Worm (Caenorhabditis elegans) whole organism, L4 larva: Measurements from ENCODE around the gene F07G6.8.

Experiments
- D1046.2 ChIP-seq: fragments of 200-800 bp; sonication (Bioruptor generic); IDR thresholded peaks from 2 replicates; pipeline ENCODE4 v1.3.6; 2022; ENCODE audit warnings: missing genetic modification characterization, missing compliant biosample characterization
- F26F4.8 ChIP-seq: fragments of 200-800 bp; sonication (Bioruptor generic); conservative IDR thresholded peaks from 2 replicates; pipeline ENCODE4 v1.3.6; 2022; ENCODE audit warnings: missing genetic modification characterization, missing compliant biosample characterization
- F49E8.2 ChIP-seq: sonication (generic microtip); optimal IDR thresholded peaks from 2 replicates; lab custom pipeline; 2016; ENCODE audit warnings: missing compliant biosample characterization, mild to moderate bottlenecking, missing genetic modification characterization, borderline replicate concordance
- Y48G9A.11 ChIP-seq: fragments of 200-800 bp; sonication (Bioruptor generic); IDR thresholded peaks from 2 replicates; pipeline ENCODE4 v1.3.6; 2022; ENCODE audit warnings: missing genetic modification reagents, missing genetic modification characterization, missing compliant biosample characterization
- ZK337.2 ChIP-seq: fragments of 200-800 bp; sonication (Bioruptor generic); IDR thresholded peaks from 2 replicates; pipeline ENCODE4 v1.3.6; 2022; ENCODE audit warnings: missing genetic modification reagents, missing genetic modification characterization, missing compliant biosample characterization
- aha-1 ChIP-seq: fragments of 150-350 bp; peaks from one replicate; lab custom pipeline; 2014; ENCODE audit warnings: missing biosample characterization, missing genetic modification characterization
- aly-2 ChIP-seq: sonication (generic microtip); optimal IDR thresholded peaks from 2 replicates; lab custom pipeline; 2018; ENCODE audit warnings: missing biosample characterization, missing genetic modification characterization
- daf-12 ChIP-seq: fragments of 150-350 bp; optimal IDR thresholded peaks from 2 replicates; lab custom pipeline; 2014; ENCODE audit warnings: missing biosample characterization, missing genetic modification reagents, missing genetic modification characterization
- daf-16 ChIP-seq, 3 experiments: sonication (generic microtip); optimal IDR thresholded peaks; 2 replicates each; lab custom pipeline; 2016 to 2017; ENCODE audit warnings: missing genetic modification characterization in 3 of 3, missing genetic modification reagents in 3 of 3, mild to moderate bottlenecking in 2 of 3, missing compliant biosample characterization in 2 of 3, missing biosample characterization in 1 of 3, moderate library complexity in 1 of 3
- daf-19 ChIP-seq: fragments of 200-800 bp; sonication (Bioruptor generic); conservative IDR thresholded peaks from 2 replicates; pipeline ENCODE4 v1.3.6; 2022; ENCODE audit warnings: missing genetic modification characterization, missing compliant biosample characterization
- hmg-1.1 ChIP-seq: fragments of 200-800 bp; sonication (Bioruptor generic); IDR thresholded peaks from 2 replicates; pipeline ENCODE4 v1.3.6; 2022; ENCODE audit warnings: missing genetic modification reagents, missing genetic modification characterization, missing compliant biosample characterization
- lim-7 ChIP-seq: fragments of 200-800 bp; sonication (Bioruptor generic); IDR thresholded peaks from 2 replicates; pipeline ENCODE4 v1.3.6; 2022; ENCODE audit warnings: missing genetic modification characterization, missing compliant biosample characterization
- lin-1 ChIP-seq: fragments of 200-800 bp; sonication (Bioruptor generic); IDR thresholded peaks from 2 replicates; pipeline ENCODE4 v1.3.6; 2022; ENCODE audit warnings: missing genetic modification reagents, missing genetic modification characterization, missing compliant biosample characterization
- lin-13 ChIP-seq: fragments of 150-350 bp; optimal IDR thresholded peaks from 2 replicates; lab custom pipeline; 2014; ENCODE audit warnings: missing biosample characterization, missing genetic modification reagents, missing genetic modification characterization
- lin-38 ChIP-seq: fragments of 200-800 bp; sonication (Bioruptor generic); IDR thresholded peaks from 2 replicates; pipeline ENCODE4 v1.3.6; 2022; ENCODE audit warnings: missing genetic modification reagents, missing genetic modification characterization, missing compliant biosample characterization
- lir-3 ChIP-seq: sonication (generic microtip); optimal IDR thresholded peaks from 2 replicates; lab custom pipeline; 2016; ENCODE audit warnings: mild to moderate bottlenecking, missing genetic modification characterization, missing compliant biosample characterization
- lsy-2 ChIP-seq, 2 experiments: fragments of 150-350 bp in 1 of 2; sonication (generic microtip) in 1 of 2; optimal IDR thresholded peaks; 2 replicates each; lab custom pipeline; 2014 to 2017; ENCODE audit warnings: missing biosample characterization in 2 of 2, missing genetic modification characterization in 2 of 2
- mdl-1 ChIP-seq, 2 experiments: fragments of 150-350 bp in 1 of 2; sonication (generic microtip) in 1 of 2; optimal IDR thresholded peaks; 2 replicates each; lab custom pipeline; 2014 to 2017; ENCODE audit warnings: missing biosample characterization in 2 of 2, missing genetic modification characterization in 2 of 2
- mep-1 ChIP-seq: fragments of 150-350 bp; sonication (generic microtip); optimal IDR thresholded peaks from 3 replicates; lab custom pipeline; 2014; ENCODE audit warnings: missing biosample characterization, missing genetic modification characterization
- nhr-25 ChIP-seq: sonication (generic microtip); optimal IDR thresholded peaks from 2 replicates; lab custom pipeline; 2017; ENCODE audit warnings: missing genetic modification characterization, mild to moderate bottlenecking, missing compliant biosample characterization, antibody characterized with exemption, moderate library complexity, borderline replicate concordance; ENCODE audit not compliant: insufficient read depth
- nhr-48 ChIP-seq: sonication (generic microtip); optimal IDR thresholded peaks from 2 replicates; lab custom pipeline; 2016; ENCODE audit warnings: mild to moderate bottlenecking, missing genetic modification characterization, missing compliant biosample characterization
- pha-4 ChIP-seq, 2 experiments: fragments of 150-350 bp in 1 of 2; fragments of 200-800 bp in 1 of 2; sonication (Bioruptor generic) in 1 of 2; IDR thresholded peaks in 1 of 2; optimal IDR thresholded peaks in 1 of 2; 2 replicates each; pipeline versions ENCODE4 v1.3.6 to Lab custom; 2014 to 2022; ENCODE audit warnings: missing genetic modification characterization in 2 of 2, missing genetic modification reagents in 2 of 2, missing biosample characterization in 1 of 2, missing compliant biosample characterization in 1 of 2
- php-3 ChIP-seq: fragments of 200-800 bp; sonication (Bioruptor generic); IDR thresholded peaks from 2 replicates; pipeline ENCODE4 v1.3.6; 2022; ENCODE audit warnings: missing genetic modification reagents, missing genetic modification characterization, missing compliant biosample characterization
- pqm-1 ChIP-seq: sonication (generic microtip); optimal IDR thresholded peaks from 2 replicates; lab custom pipeline; 2017; ENCODE audit warnings: missing biosample characterization, missing genetic modification characterization
- rbr-2 ChIP-seq: sonication (generic microtip); optimal IDR thresholded peaks from 2 replicates; lab custom pipeline; 2016; ENCODE audit warnings: missing genotype, missing genetic modification characterization, missing compliant biosample characterization
- set-16 ChIP-seq: fragments of 200-800 bp; sonication (Bioruptor generic); IDR thresholded peaks from 2 replicates; pipeline ENCODE4 v1.3.6; 2022; ENCODE audit warnings: missing genetic modification reagents, missing genetic modification characterization, missing compliant biosample characterization
- spr-1 ChIP-seq: sonication (generic microtip); optimal IDR thresholded peaks from 2 replicates; lab custom pipeline; 2016; ENCODE audit warnings: mild to moderate bottlenecking, missing genetic modification characterization, missing compliant biosample characterization
- spr-3 ChIP-seq: fragments of 200-800 bp; sonication (Bioruptor generic); optimal IDR thresholded peaks from 2 replicates; lab custom pipeline; 2018; ENCODE audit warnings: mild to moderate bottlenecking, missing genetic modification characterization, missing compliant biosample characterization
- unc-130 ChIP-seq: sonication (generic microtip); optimal IDR thresholded peaks from 2 replicates; lab custom pipeline; 2016; ENCODE audit warnings: missing genetic modification reagents, missing genetic modification characterization, missing compliant biosample characterization
- unc-39 ChIP-seq: sonication (generic microtip); optimal IDR thresholded peaks from 2 replicates; lab custom pipeline; 2017; ENCODE audit warnings: missing biosample characterization, missing genetic modification characterization
- unc-62 ChIP-seq, 3 experiments: fragments of 150-350 bp in 1 of 3; sonication (generic microtip); optimal IDR thresholded peaks in 2 of 3; peaks in 1 of 3; 1 replicate in 1 of 3; 2 replicates in 2 of 3; lab custom pipeline; 2014 to 2017; ENCODE audit warnings: missing biosample characterization in 3 of 3, missing genetic modification characterization in 3 of 3, missing genetic modification reagents in 3 of 3, missing genotype in 1 of 3

F07G6.8 gene

DNA sequence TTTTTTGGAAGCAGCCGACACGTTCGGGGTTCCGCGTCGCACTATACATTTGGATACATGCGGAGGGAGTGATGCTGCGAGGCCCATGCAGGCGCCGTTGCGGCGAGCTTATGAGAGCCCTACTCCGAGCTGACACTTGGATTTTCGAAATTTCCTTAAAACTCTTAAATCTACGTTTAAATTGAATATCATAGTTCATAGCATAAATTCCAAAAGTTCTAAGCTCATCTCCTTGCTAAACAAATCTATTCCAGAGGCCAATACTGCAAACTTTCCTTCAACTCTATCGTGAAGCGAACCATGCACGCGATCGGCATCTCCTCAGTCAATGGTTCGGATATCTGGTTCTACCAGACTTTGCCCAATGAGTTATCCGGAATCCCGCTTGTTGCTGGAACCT is 9.3 kb upstream of the F07G6.8 start, which contains the start of gene dgn-3:
Gene dgn-3 (plus strand): TSS at position 301 of the 400 bp plus-strand sequence.
- peak; percentile 44; the same call in 1 of the 2 replicates for TF ChIP-seq set-16 (GFP tag; lab: Robert Waterston, UW)
- no peak for TF ChIP-seq hmg-1.1 (GFP tag; lab: Robert Waterston, UW)
- no peak for TF ChIP-seq mep-1 (tag; lab: Kevin White, UChicago)
- TF ChIP-seq pha-4 (GFP tag; IDR thresholded peaks at IDR 0.05; lab: Robert Waterston, UW) = no peak
- no peak for TF ChIP-seq pha-4 (tag; optimal IDR thresholded peaks at IDR 0.05; lab: Kevin White, UChicago)
- no peak for TF ChIP-seq unc-130 (GFP tag; lab: Kevin White, UChicago)

DNA sequence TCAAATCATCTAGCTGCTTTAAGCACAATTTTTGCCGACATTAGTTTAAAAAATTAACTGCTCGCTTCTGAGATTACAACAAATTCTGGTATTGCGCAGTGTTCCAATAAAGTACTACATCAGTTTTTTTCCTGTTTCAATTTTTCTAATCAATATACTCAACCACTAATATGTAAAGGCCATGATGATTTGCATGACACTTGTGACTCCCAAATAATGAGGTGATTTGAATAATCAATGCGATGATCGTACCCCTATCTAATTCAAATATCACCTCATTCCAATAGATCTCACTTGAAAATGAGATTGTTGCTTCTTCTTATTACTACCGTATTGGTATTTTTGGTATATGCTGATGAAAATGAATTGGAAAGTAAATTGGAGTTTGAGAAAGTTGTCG is 6.8 kb upstream of the F07G6.8 start, which contains the start of gene F07G6.2:
Gene F07G6.2 (plus strand): TSS at position 301 of the 400 bp plus-strand sequence.
- TF ChIP-seq nhr-48 (tag; lab: Kevin White, UChicago) = no peak
- TF ChIP-seq F26F4.8 (GFP tag; lab: Robert Waterston, UW) = no peak
- no peak for TF ChIP-seq F49E8.2 (tag; lab: Kevin White, UChicago)
- no peak for TF ChIP-seq aly-2 (tag; lab: Kevin White, UChicago)
- TF ChIP-seq nhr-25 = no peak
- TF ChIP-seq daf-12 (tag; lab: Kevin White, UChicago) = no peak
- TF ChIP-seq, all 104 proteins: peak for 0

DNA sequence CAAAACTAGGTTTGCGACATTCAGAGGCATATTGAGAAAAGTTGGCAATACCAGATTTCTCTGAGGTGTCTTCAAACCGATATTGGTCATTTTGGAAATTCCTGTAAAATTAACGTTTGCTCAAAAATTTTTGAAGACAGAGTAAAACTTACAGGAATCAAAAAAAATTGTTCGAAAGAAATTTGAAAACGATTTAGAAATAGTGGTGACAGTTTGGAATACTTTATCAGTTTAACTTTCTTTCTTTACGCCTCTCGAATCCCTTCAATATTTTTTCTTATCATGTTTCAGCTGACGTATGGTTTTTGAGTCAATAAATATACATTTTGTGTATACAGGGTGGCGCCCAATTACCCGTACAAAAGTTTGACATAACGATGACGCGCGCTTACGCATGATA is 1.8 kb downstream of the F07G6.8 start, which contains the start of gene fbxa-53:
Gene fbxa-53 (minus strand): TSS at position 101 of the 400 bp plus-strand sequence.
- no peak for TF ChIP-seq rbr-2
- peak; percentile 17 for TF ChIP-seq pqm-1 (tag; lab: Kevin White, UChicago)
- no peak for TF ChIP-seq daf-16 (GFP tag; optimal IDR thresholded peaks at IDR 0.05; lab: Kevin White, UChicago)
- TF ChIP-seq daf-16 (tag; optimal IDR thresholded peaks at IDR 0.05; lab: Kevin White, UChicago) = peak; percentile 25

DNA sequence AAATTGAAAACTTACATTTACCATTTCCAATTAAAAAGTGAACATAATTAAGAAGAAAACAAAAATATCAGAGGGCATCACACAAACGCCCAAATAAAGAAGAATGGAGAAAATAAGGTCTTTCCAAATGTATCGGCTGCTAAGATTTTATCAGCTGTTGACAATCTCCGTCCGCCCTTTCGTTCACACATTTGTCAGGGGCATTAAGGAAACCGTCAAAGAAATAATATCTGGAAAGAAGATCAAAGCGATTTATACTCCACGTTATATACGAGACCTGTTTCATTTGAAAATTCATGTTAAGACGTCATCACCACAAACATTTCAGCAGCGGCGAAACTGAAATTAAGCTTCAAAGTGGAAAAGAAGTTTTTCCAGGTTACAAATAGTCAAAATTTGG is 7.7 kb downstream of the F07G6.8 start, which contains the start of gene fbxa-52:
Gene fbxa-52 (minus strand): TSS at position 101 of the 400 bp plus-strand sequence.
- TF ChIP-seq lin-13 (GFP tag; lab: Kevin White, UChicago) = no peak
- no peak for TF ChIP-seq unc-39 (tag; lab: Kevin White, UChicago)
- TF ChIP-seq unc-62 (GFP tag; optimal IDR thresholded peaks at IDR 0.05 in 1 of 2; lab: Kevin White, UChicago) = peak in 1 of 2 experiments; percentile 28
- TF ChIP-seq unc-62 (tag; optimal IDR thresholded peaks at IDR 0.05; lab: Kevin White, UChicago) = no peak
- TF ChIP-seq daf-19 (GFP tag; lab: Robert Waterston, UW) = no peak
- no peak for TF ChIP-seq spr-1 (tag; lab: Kevin White, UChicago)
- TF ChIP-seq lin-1 (GFP tag; lab: Robert Waterston, UW) = no peak
- no peak for TF ChIP-seq lim-7 (GFP tag; lab: Robert Waterston, UW)
- no peak for TF ChIP-seq spr-3 (GFP tag; lab: Kevin White, UChicago)
- TF ChIP-seq lin-38 (GFP tag; lab: Robert Waterston, UW) = no peak
- peak; percentile 48 for TF ChIP-seq aha-1
- TF ChIP-seq Y48G9A.11 (GFP tag; lab: Robert Waterston, UW) = no peak
- TF ChIP-seq php-3 (GFP tag; lab: Robert Waterston, UW) = no peak
- no peak for TF ChIP-seq lir-3 (tag; lab: Kevin White, UChicago)
- no peak for TF ChIP-seq lsy-2 (tag; optimal IDR thresholded peaks at IDR 0.05; lab: Kevin White, UChicago)
- no peak for TF ChIP-seq mdl-1 (tag; optimal IDR thresholded peaks at IDR 0.05; lab: Kevin White, UChicago)
- TF ChIP-seq D1046.2 (GFP tag; lab: Robert Waterston, UW) = no peak
- no peak for TF ChIP-seq aly-2 (tag; lab: Kevin White, UChicago)
- TF ChIP-seq ZK337.2 (GFP tag; lab: Robert Waterston, UW) = no peak

DNA sequence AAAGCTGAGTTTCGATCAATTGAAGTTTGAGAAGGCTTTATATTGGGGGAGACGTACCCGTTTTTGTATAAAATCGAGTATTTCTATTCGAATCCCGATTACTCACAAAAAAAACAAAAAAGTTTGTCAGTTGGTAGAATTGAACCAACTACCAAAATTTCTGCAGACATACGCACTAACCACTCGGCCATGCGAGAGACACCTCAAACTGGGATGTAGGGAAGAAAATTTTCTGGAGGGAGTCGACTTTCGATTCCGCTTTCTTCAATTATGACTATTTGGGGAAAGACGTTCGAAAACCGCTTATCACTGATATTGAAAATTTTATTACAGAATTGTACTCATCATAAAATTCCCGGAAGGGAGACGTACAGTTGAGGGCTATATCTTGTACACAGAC is 13.0 kb downstream of the F07G6.8 start:
- 0 out of 2 replicates have a peak, but pooled peaks have one; percentile 21 for TF ChIP-seq F26F4.8 (GFP tag; lab: Robert Waterston, UW)
